Worm (Caenorhabditis elegans) whole organism, late embryonic: ENCODE results near the gene nas-29.

Source experiments
- ceh-19 ChIP-seq: fragments of 200-800 bp; sonication (Bioruptor generic); optimal IDR thresholded peaks from 2 replicates; lab custom pipeline; 2018; ENCODE audit warnings: mild to moderate bottlenecking, missing genetic modification characterization, missing compliant biosample characterization
- dve-1 ChIP-seq: sonication (generic microtip); optimal IDR thresholded peaks from 2 replicates; lab custom pipeline; 2017; ENCODE audit warnings: antibody characterized with exemption, mild to moderate bottlenecking, missing genetic modification characterization, missing compliant biosample characterization
- fkh-10 ChIP-seq: fragments of 150-350 bp; optimal IDR thresholded peaks from 2 replicates; lab custom pipeline; 2014; ENCODE audit warnings: missing biosample characterization, missing genetic modification reagents, missing genetic modification characterization

- no peak for TF ChIP-seq ceh-19 (GFP tag; lab: Kevin White, UChicago)
- no peak for TF ChIP-seq dve-1 (tag; lab: Kevin White, UChicago)
- TF ChIP-seq fkh-10 (GFP tag; lab: Kevin White, UChicago) = no peak
Observed at ce11 chrII:5180272-5180671, 38.4 kb upstream of the nas-29 start.
